Fruit fly (Drosophila melanogaster) whole organism, embryonic: Measurements from ENCODE around the gene gNacalpha.

Experiments used
- CG10209 ChIP-seq: fragments of 200-800 bp; sonication (Bioruptor generic); optimal IDR thresholded peaks from 3 replicates; lab custom pipeline; 2017; ENCODE audit warnings: missing biosample characterization, mild to moderate bottlenecking, missing genetic modification characterization, missing genetic modification reagents
- CG11723 ChIP-seq: fragments of 200-800 bp; sonication (Bioruptor generic); optimal IDR thresholded peaks from 2 replicates; lab custom pipeline; 2017; ENCODE audit warnings: missing biosample characterization, mild to moderate bottlenecking, missing genetic modification characterization
- CG12155 ChIP-seq: fragments of 200-800 bp; sonication (Bioruptor generic); optimal IDR thresholded peaks from 3 replicates; lab custom pipeline; 2016; ENCODE audit warnings: missing biosample characterization, missing genetic modification characterization
- CG15479 ChIP-seq: fragments of 200-800 bp; sonication (Bioruptor generic); optimal IDR thresholded peaks from 3 replicates; lab custom pipeline; 2019; ENCODE audit warnings: missing biosample characterization, mild to moderate bottlenecking, missing genetic modification characterization, moderate library complexity
- CG15601 ChIP-seq: fragments of 200-800 bp; sonication (Bioruptor generic); optimal IDR thresholded peaks from 3 replicates; lab custom pipeline; 2019; ENCODE audit warnings: missing biosample characterization, mild to moderate bottlenecking, missing genetic modification characterization, moderate library complexity
- CG1603 ChIP-seq: fragments of 200-800 bp; sonication (Bioruptor generic); optimal IDR thresholded peaks from 2 replicates; lab custom pipeline; 2019; ENCODE audit warnings: missing biosample characterization, mild to moderate bottlenecking, missing genetic modification characterization, moderate library complexity
- CG17328 ChIP-seq: fragments of 200-800 bp; sonication (Bioruptor generic); IDR thresholded peaks from 2 replicates; pipeline ENCODE4 v1.3.6; 2022; ENCODE audit warnings: missing biosample characterization, missing genetic modification characterization
- CG2116 ChIP-seq: fragments of 200-800 bp; sonication (Bioruptor generic); optimal IDR thresholded peaks from 3 replicates; lab custom pipeline; 2018; ENCODE audit warnings: missing biosample characterization, mild to moderate bottlenecking, missing genetic modification characterization
- CG2199 ChIP-seq: fragments of 200-800 bp; sonication (Bioruptor generic); IDR thresholded peaks from 3 replicates; pipeline ENCODE4 v1.3.6; 2022; ENCODE audit warnings: missing biosample characterization, missing genetic modification characterization
- CG32767 ChIP-seq: fragments of 200-800 bp; sonication (Bioruptor generic); IDR thresholded peaks from 2 replicates; pipeline ENCODE4 v1.3.6; 2022; ENCODE audit warnings: missing biosample characterization, missing genetic modification characterization
- CG32772 ChIP-seq: fragments of 200-800 bp; sonication (Bioruptor generic); IDR thresholded peaks from 2 replicates; pipeline ENCODE4 v1.3.6; 2022; ENCODE audit warnings: missing biosample characterization, missing genetic modification characterization
- CG33557 ChIP-seq: fragments of 200-800 bp; sonication (Bioruptor generic); optimal IDR thresholded peaks from 2 replicates; lab custom pipeline; 2019; ENCODE audit warnings: missing biosample characterization, mild to moderate bottlenecking, missing genetic modification characterization, moderate library complexity
- CG3407 ChIP-seq: fragments of 200-800 bp; sonication (Bioruptor generic); optimal IDR thresholded peaks from 2 replicates; lab custom pipeline; 2018; ENCODE audit warnings: missing biosample characterization, mild to moderate bottlenecking, missing genetic modification characterization
- CG6791 ChIP-seq: fragments of 200-800 bp; sonication (Bioruptor generic); IDR thresholded peaks from 3 replicates; pipeline ENCODE4 v1.3.6; 2022; ENCODE audit warnings: missing biosample characterization, missing genetic modification characterization; ENCODE audit not compliant: partially characterized antibody
- CG7271 ChIP-seq: fragments of 200-800 bp; sonication (Bioruptor generic); optimal IDR thresholded peaks from 2 replicates; lab custom pipeline; 2018; ENCODE audit warnings: missing biosample characterization, mild to moderate bottlenecking, missing genetic modification characterization, moderate library complexity
- CG7963 ChIP-seq: fragments of 200-800 bp; sonication (Bioruptor generic); IDR thresholded peaks from 3 replicates; pipeline ENCODE4 v1.3.6; 2022; ENCODE audit warnings: missing biosample characterization, missing genetic modification characterization; ENCODE audit not compliant: partially characterized antibody
- CG8089 ChIP-seq: fragments of 200-800 bp; sonication (Bioruptor generic); optimal IDR thresholded peaks from 3 replicates; lab custom pipeline; 2016; ENCODE audit warnings: missing biosample characterization, missing genetic modification characterization
- CG8359 ChIP-seq: fragments of 200-800 bp; sonication (Bioruptor generic); optimal IDR thresholded peaks from 2 replicates; lab custom pipeline; 2017; ENCODE audit warnings: missing biosample characterization, mild to moderate bottlenecking, missing genetic modification characterization, borderline replicate concordance
- CG9215 ChIP-seq: fragments of 200-800 bp; sonication (Bioruptor generic); IDR thresholded peaks from 2 replicates; pipeline ENCODE4 v1.3.6; 2022; ENCODE audit warnings: missing biosample characterization, missing genetic modification characterization
- CkIIα-i1 ChIP-seq: fragments of 200-800 bp; sonication (Bioruptor generic); IDR thresholded peaks from 2 replicates; pipeline ENCODE4 v1.3.6; 2022; ENCODE audit warnings: missing biosample characterization, missing genetic modification characterization
- D ChIP-seq, 2 experiments: fragments of 200-800 bp in 1 of 2; fragments of >200 bp in 1 of 2; sonication (Bioruptor generic) in 1 of 2; optimal IDR thresholded peaks; 2 replicates in 1 of 2; 3 replicates in 1 of 2; lab custom pipeline; 2017; ENCODE audit warnings: mild to moderate bottlenecking in 1 of 2, missing biosample characterization in 1 of 2, missing genetic modification characterization in 1 of 2, missing genetic modification reagents in 1 of 2
- Dfd ChIP-seq, 2 experiments: fragments of >200 bp; optimal IDR thresholded peaks; 2 replicates each; lab custom pipeline; 2017; ENCODE audit warnings: missing biosample characterization in 2 of 2, missing genetic modification characterization in 2 of 2
- Usf ChIP-seq: fragments of 200-800 bp; sonication (Bioruptor generic); optimal IDR thresholded peaks from 2 replicates; lab custom pipeline; 2017; ENCODE audit warnings: missing genotype, missing biosample characterization, missing genetic modification characterization
- Xbp1 ChIP-seq: fragments of 200-800 bp; sonication (Bioruptor generic); optimal IDR thresholded peaks from 3 replicates; lab custom pipeline; 2016; ENCODE audit warnings: missing biosample characterization, mild to moderate bottlenecking, missing genetic modification characterization
- ac ChIP-seq: fragments of 200-800 bp; sonication (Bioruptor generic); optimal IDR thresholded peaks from 3 replicates; lab custom pipeline; 2017; ENCODE audit warnings: missing biosample characterization, mild to moderate bottlenecking, missing genetic modification characterization
- dimm ChIP-seq: fragments of 200-800 bp; sonication (Bioruptor generic); IDR thresholded peaks from 2 replicates; pipeline ENCODE4 v1.3.6; 2022; ENCODE audit warnings: missing biosample characterization, missing genetic modification characterization
- gcm ChIP-seq: fragments of 200-800 bp; sonication (Bioruptor generic); optimal IDR thresholded peaks from 2 replicates; lab custom pipeline; 2019; ENCODE audit warnings: missing biosample characterization, mild to moderate bottlenecking, missing genetic modification characterization, moderate library complexity
- gsb-n ChIP-seq: fragments of 200-800 bp; sonication (Bioruptor generic); optimal IDR thresholded peaks from 3 replicates; lab custom pipeline; 2018; ENCODE audit warnings: missing biosample characterization, mild to moderate bottlenecking, missing genetic modification characterization
- hbn ChIP-seq: fragments of 200-800 bp; sonication (Bioruptor generic); IDR thresholded peaks from 2 replicates; pipeline ENCODE4 v1.3.6; 2022; ENCODE audit warnings: missing biosample characterization, missing genetic modification characterization; ENCODE audit not compliant: partially characterized antibody
- jing ChIP-seq: fragments of 200-800 bp; sonication (Bioruptor generic); optimal IDR thresholded peaks from 2 replicates; lab custom pipeline; 2018; ENCODE audit warnings: missing biosample characterization, mild to moderate bottlenecking, missing genetic modification characterization
- kni ChIP-seq: fragments of 200-800 bp; sonication (Bioruptor generic); optimal IDR thresholded peaks from 3 replicates; lab custom pipeline; 2017; ENCODE audit warnings: mild to moderate bottlenecking, missing biosample characterization, missing genetic modification reagents, missing genetic modification characterization
- mld ChIP-seq: fragments of 200-800 bp; sonication (Bioruptor generic); IDR thresholded peaks from 3 replicates; pipeline ENCODE4 v1.3.6; 2022; ENCODE audit warnings: missing biosample characterization, missing genetic modification characterization; ENCODE audit not compliant: partially characterized antibody
- nom ChIP-seq: fragments of 200-800 bp; sonication (Bioruptor generic); optimal IDR thresholded peaks from 2 replicates; lab custom pipeline; 2017; ENCODE audit warnings: missing biosample characterization, missing genetic modification characterization, mild to moderate bottlenecking, moderate library complexity, missing genetic modification reagents
- pan ChIP-seq, 4 experiments: fragments of >200 bp in 3 of 4; fragments of 200-800 bp in 1 of 4; sonication (Bioruptor generic) in 1 of 4; optimal IDR thresholded peaks in 3 of 4; IDR thresholded peaks in 1 of 4; 2 replicates each; pipeline versions ENCODE4 v1.3.6 to Lab custom; 2017 to 2022; ENCODE audit warnings: missing biosample characterization in 2 of 4, missing genetic modification characterization in 2 of 4, mixed read lengths in 1 of 4
- pb ChIP-seq: fragments of 200-800 bp; sonication (Bioruptor generic); optimal IDR thresholded peaks from 3 replicates; lab custom pipeline; 2016; ENCODE audit warnings: missing biosample characterization, missing genetic modification characterization
- pfk ChIP-seq: fragments of 200-800 bp; sonication (Bioruptor generic); optimal IDR thresholded peaks from 2 replicates; lab custom pipeline; 2018; ENCODE audit warnings: missing biosample characterization, mild to moderate bottlenecking, missing genetic modification characterization, moderate library complexity
- prd ChIP-seq, 3 experiments: fragments of >200 bp in 2 of 3; fragments of 200-800 bp in 1 of 3; sonication (Bioruptor generic) in 1 of 3; optimal IDR thresholded peaks in 2 of 3; IDR thresholded peaks in 1 of 3; 2 replicates in 2 of 3; 3 replicates in 1 of 3; pipeline versions ENCODE4 v1.3.6 to Lab custom; 2017 to 2022; ENCODE audit warnings: missing biosample characterization in 1 of 3, missing genetic modification characterization in 1 of 3
- rib ChIP-seq: fragments of 200-800 bp; sonication (Bioruptor generic); IDR thresholded peaks from 2 replicates; pipeline ENCODE4 v1.3.6; 2022; ENCODE audit warnings: missing biosample characterization, missing genetic modification characterization
- sens ChIP-seq: fragments of 200-800 bp; sonication (Bioruptor generic); peaks from one replicate; lab custom pipeline; 2016; ENCODE audit warnings: missing biosample characterization, missing genetic modification characterization
- ssp ChIP-seq: fragments of 200-800 bp; sonication (Bioruptor generic); IDR thresholded peaks from 2 replicates; pipeline ENCODE4 v1.3.6; 2022; ENCODE audit warnings: missing biosample characterization, missing genetic modification characterization
- tna ChIP-seq: fragments of 200-800 bp; sonication (Bioruptor generic); IDR thresholded peaks from 2 replicates; pipeline ENCODE4 v1.3.6; 2022; ENCODE audit warnings: missing biosample characterization, missing genetic modification characterization; ENCODE audit not compliant: partially characterized antibody
- twi ChIP-seq: fragments of 200-800 bp; optimal IDR thresholded peaks from 2 replicates; lab custom pipeline; 2019; ENCODE audit warnings: missing biosample characterization, mild to moderate bottlenecking, missing genetic modification characterization, moderate library complexity
- unc-4 ChIP-seq: fragments of 200-800 bp; sonication (Bioruptor generic); IDR thresholded peaks from 2 replicates; pipeline ENCODE4 v1.3.6; 2022; ENCODE audit warnings: missing biosample characterization, missing genetic modification characterization; ENCODE audit not compliant: partially characterized antibody
- vnd ChIP-seq: fragments of 200-800 bp; sonication (Bioruptor generic); IDR thresholded peaks from 3 replicates; pipeline ENCODE4 v1.3.6; 2022; ENCODE audit warnings: missing biosample characterization, missing genetic modification characterization; ENCODE audit not compliant: partially characterized antibody
- zen ChIP-seq: fragments of 200-800 bp; sonication (Bioruptor generic); optimal IDR thresholded peaks from 3 replicates; lab custom pipeline; 2018; ENCODE audit warnings: missing biosample characterization, mild to moderate bottlenecking, missing genetic modification characterization, moderate library complexity
- zen2 ChIP-seq: fragments of 200-800 bp; sonication (Bioruptor generic); IDR thresholded peaks from 3 replicates; pipeline ENCODE4 v1.3.6; 2022; ENCODE audit warnings: missing biosample characterization, missing genetic modification characterization; ENCODE audit not compliant: partially characterized antibody

Gene gNacalpha

dm6 chr2L:1068004-1068403 lies 31.0 kb downstream of the gNacalpha start (continued):
- peak; percentile 4 for TF ChIP-seq ac (GFP tag; lab: Kevin White, UChicago)
- TF ChIP-seq CG2199 (GFP tag; lab: Robert Waterston, UW): peak; percentile 75; the same call in 2 of the 3 replicates
- no peak for TF ChIP-seq zen2 (GFP tag; lab: Robert Waterston, UW)
- TF ChIP-seq kni (GFP tag; lab: Kevin White, UChicago): peak; percentile 22
- peak; percentile 58 for TF ChIP-seq gsb-n
- TF ChIP-seq CG32772 (GFP tag; lab: Robert Waterston, UW): no peak
- no peak for TF ChIP-seq pan (optimal IDR thresholded peaks at IDR 0.05; lab: Kevin White, UChicago)
- no peak for TF ChIP-seq pan (GFP tag; optimal IDR thresholded peaks at IDR 0.05 in 1 of 2, IDR thresholded peaks at IDR 0.05 in 1 of 2)
- no peak for TF ChIP-seq tna (GFP tag; lab: Robert Waterston, UW)
- no peak for TF ChIP-seq CG12155
- TF ChIP-seq CG7963 (GFP tag; lab: Robert Waterston, UW): no peak
- TF ChIP-seq CG32767 (GFP tag; lab: Robert Waterston, UW): 0 out of 2 replicates have a peak, but pooled peaks have one; percentile 28
- TF ChIP-seq D (optimal IDR thresholded peaks at IDR 0.05; lab: Kevin White, UChicago): peak; percentile 82
- TF ChIP-seq D (GFP tag; optimal IDR thresholded peaks at IDR 0.05; lab: Kevin White, UChicago): no peak
- no peak for TF ChIP-seq CG17328
- TF ChIP-seq dimm (GFP tag; lab: Robert Waterston, UW): no peak
- no peak for TF ChIP-seq CG10209 (GFP tag; lab: Kevin White, UChicago)
- TF ChIP-seq prd (optimal IDR thresholded peaks at IDR 0.05; lab: Kevin White, UChicago): no peak
- TF ChIP-seq prd (GFP tag; IDR thresholded peaks at IDR 0.05; lab: Robert Waterston, UW): peak; percentile 13; the same call in 1 of the 3 replicates
- no peak for TF ChIP-seq CG6791 (GFP tag; lab: Robert Waterston, UW)
- TF ChIP-seq CG7271 (tag; lab: Kevin White, UChicago): no peak
- no peak for TF ChIP-seq CG15601 (tag; lab: Kevin White, UChicago)
- TF ChIP-seq unc-4 (GFP tag; lab: Robert Waterston, UW): no peak

- TF ChIP-seq Dfd (GFP tag; optimal IDR thresholded peaks at IDR 0.05; lab: Kevin White, UChicago): no peak
- no peak for TF ChIP-seq ac (GFP tag; lab: Kevin White, UChicago)
- peak; percentile 91 for TF ChIP-seq CG3407 (GFP tag; lab: Kevin White, UChicago)
- TF ChIP-seq CkIIα-i1: no peak
- no peak for TF ChIP-seq nom (GFP tag; lab: Kevin White, UChicago)
- no peak for TF ChIP-seq CG33557
- no peak for TF ChIP-seq rib (GFP tag; lab: Robert Waterston, UW)
- peak; percentile 92 for TF ChIP-seq twi (tag; lab: Kevin White, UChicago)
- TF ChIP-seq CG11723 (GFP tag; lab: Kevin White, UChicago): no peak
- TF ChIP-seq Xbp1 (GFP tag; lab: Kevin White, UChicago): no peak
- TF ChIP-seq ssp (GFP tag; lab: Robert Waterston, UW): no peak
- no peak for TF ChIP-seq jing
- peak; percentile 86 for TF ChIP-seq CG15479 (GFP tag; lab: Kevin White, UChicago)
- TF ChIP-seq CG8089: no peak
- no peak for TF ChIP-seq kni (GFP tag; lab: Kevin White, UChicago)
- TF ChIP-seq gcm (GFP tag; lab: Kevin White, UChicago): no peak
- no peak for TF ChIP-seq mld (GFP tag; lab: Robert Waterston, UW)
- no peak for TF ChIP-seq pb
- no peak for TF ChIP-seq vnd (GFP tag; lab: Robert Waterston, UW)
- no peak for TF ChIP-seq CG8359
- TF ChIP-seq sens: peak; percentile 48
- no peak for TF ChIP-seq CG2116
- TF ChIP-seq hbn (GFP tag; lab: Robert Waterston, UW): no peak
- TF ChIP-seq dimm (GFP tag; lab: Robert Waterston, UW): no peak
- peak; percentile 20 for TF ChIP-seq zen (tag; lab: Kevin White, UChicago)
- no peak for TF ChIP-seq Usf (GFP tag; lab: Kevin White, UChicago)
- no peak for TF ChIP-seq pfk (GFP tag; lab: Kevin White, UChicago)
- no peak for TF ChIP-seq CG9215
- no peak for TF ChIP-seq CG1603 (tag; lab: Kevin White, UChicago)
These were observed 31.6 kb downstream of the gNacalpha start for dm6 chr2L:1068517-1069107.
